Worm (Caenorhabditis elegans): ENCODE results near the gene lec-6.

ce11 chrIII:634618-635017 lies 34.5 kb upstream of the lec-6 start, which contains the start of gene fem-2:
- no peak for TF ChIP-seq mdl-1 (tag; optimal IDR thresholded peaks at IDR 0.05)
- TF ChIP-seq lsy-12 (tag; optimal IDR thresholded peaks at IDR 0.05): no peak
- no peak for TF ChIP-seq jun-1 (tag; optimal IDR thresholded peaks at IDR 0.05)
- TF ChIP-seq aly-2 (tag; optimal IDR thresholded peaks at IDR 0.05): no peak
- TF ChIP-seq elt-2 (tag; optimal IDR thresholded peaks at IDR 0.05): no peak
- no peak for TF ChIP-seq fos-1 (tag; optimal IDR thresholded peaks at IDR 0.05)
- no peak for TF ChIP-seq ama-1 (optimal IDR thresholded peaks at IDR 0.05)
- TF ChIP-seq nhr-28 (tag; optimal IDR thresholded peaks at IDR 0.05): no peak
- no peak for TF ChIP-seq fkh-2 (tag; optimal IDR thresholded peaks at IDR 0.05)
- TF ChIP-seq nhr-12 (tag; optimal IDR thresholded peaks at IDR 0.05): no peak
- TF ChIP-seq eor-1 (tag; optimal IDR thresholded peaks at IDR 0.05): no peak
- TF ChIP-seq nhr-76 (tag; optimal IDR thresholded peaks at IDR 0.05): no peak

All from whole organism, L3 larva.